Fruit fly (Drosophila melanogaster) whole organism, embryonic: Measurements from ENCODE around the gene Grip75.

Experiments
- CG7372 ChIP-seq: fragments of 200-800 bp; sonication (Bioruptor generic); IDR thresholded peaks from 2 replicates; pipeline ENCODE4 v1.3.6; 2022; ENCODE audit warnings: missing biosample characterization, missing genetic modification characterization
- Elba2 ChIP-seq: fragments of 200-800 bp; sonication (Bioruptor generic); optimal IDR thresholded peaks from 3 replicates; lab custom pipeline; 2016; ENCODE audit warnings: missing biosample characterization, missing genetic modification characterization
- Oaz ChIP-seq: fragments of 200-800 bp; sonication (Bioruptor generic); IDR thresholded peaks from 2 replicates; pipeline ENCODE4 v1.3.6; 2022; ENCODE audit warnings: missing biosample characterization, missing genetic modification characterization
- Sin3A ChIP-seq: fragments of >200 bp; optimal IDR thresholded peaks from 2 replicates; lab custom pipeline; 2018
- onecut ChIP-seq: fragments of 200-800 bp; sonication (Bioruptor generic); IDR thresholded peaks from 2 replicates; pipeline ENCODE4 v1.3.6; 2022; ENCODE audit warnings: missing biosample characterization, missing genetic modification characterization
- ttk ChIP-seq: fragments of 200-800 bp; sonication (Bioruptor generic); IDR thresholded peaks from 2 replicates; pipeline ENCODE4 v2.1.2; 2022; ENCODE audit warnings: missing biosample characterization, missing genetic modification characterization

DNA sequence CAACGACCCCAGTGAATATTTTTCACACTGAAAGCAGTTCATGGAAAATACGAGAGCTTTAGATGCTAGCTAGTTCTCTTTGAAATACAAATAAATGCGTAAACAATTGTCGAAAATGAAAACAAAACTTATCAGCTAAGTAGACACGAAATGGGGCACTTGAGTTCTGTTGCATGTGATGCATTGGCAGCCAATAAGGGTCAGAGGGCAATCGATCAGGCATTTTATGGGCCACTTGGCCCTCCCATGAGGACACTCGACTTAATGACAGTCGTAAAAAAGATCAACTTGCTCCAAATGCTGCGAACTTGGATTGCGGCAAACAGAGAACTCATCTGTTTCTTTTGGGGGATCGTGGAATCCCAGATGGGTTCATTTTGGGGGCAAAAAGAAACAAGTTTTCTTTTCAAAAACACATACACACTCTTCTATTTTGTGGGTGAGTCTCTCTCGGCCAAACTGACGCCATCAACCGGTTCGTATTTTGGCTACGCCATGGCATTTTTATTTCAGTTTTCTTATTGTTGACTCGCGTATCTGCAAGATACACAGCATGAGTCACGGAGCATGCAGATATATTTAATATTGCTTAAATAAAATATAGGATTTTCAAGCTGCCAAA, 20.4 kb downstream of the Grip75 start:
- no peak for TF ChIP-seq CG7372 (GFP tag; lab: Robert Waterston, UW)
- no peak for TF ChIP-seq onecut (GFP tag; lab: Robert Waterston, UW)
- TF ChIP-seq ttk (GFP tag; lab: Robert Waterston, UW), result no peak
- no peak for TF ChIP-seq Oaz
- no peak for TF ChIP-seq Elba2
- no peak for TF ChIP-seq Sin3A (lab: Kevin White, UChicago)
